Worm (Caenorhabditis elegans) whole organism, mixed stage, embryonic: ENCODE measurements around the gene srh-73.

ENCODE experiments used
- drap-1 ChIP-seq: fragments of 200-800 bp; sonication (Bioruptor generic); optimal IDR thresholded peaks from 3 replicates; lab custom pipeline; 2018; ENCODE audit warnings: mild to moderate bottlenecking, missing genetic modification characterization, missing compliant biosample characterization
- mls-2 ChIP-seq: sonication (generic microtip); optimal IDR thresholded peaks from 2 replicates; lab custom pipeline; 2016; ENCODE audit warnings: mild to moderate bottlenecking, missing genetic modification characterization, moderate library complexity, missing compliant biosample characterization
- nhr-237 ChIP-seq: fragments of 150-350 bp; optimal IDR thresholded peaks from 2 replicates; lab custom pipeline; 2014; ENCODE audit warnings: missing biosample characterization, missing genetic modification characterization
- snpc-4 ChIP-seq: fragments of 150-350 bp; optimal IDR thresholded peaks from 2 replicates; lab custom pipeline; 2014; ENCODE audit warnings: missing biosample characterization, missing genetic modification characterization
- unc-62 ChIP-seq: fragments of 150-350 bp; optimal IDR thresholded peaks from 2 replicates; lab custom pipeline; 2014; ENCODE audit warnings: missing biosample characterization, missing genetic modification reagents, missing genetic modification characterization
- ztf-11 ChIP-seq: fragments of 150-350 bp; optimal IDR thresholded peaks from 2 replicates; lab custom pipeline; 2014; ENCODE audit warnings: missing biosample characterization, missing genetic modification characterization

DNA sequence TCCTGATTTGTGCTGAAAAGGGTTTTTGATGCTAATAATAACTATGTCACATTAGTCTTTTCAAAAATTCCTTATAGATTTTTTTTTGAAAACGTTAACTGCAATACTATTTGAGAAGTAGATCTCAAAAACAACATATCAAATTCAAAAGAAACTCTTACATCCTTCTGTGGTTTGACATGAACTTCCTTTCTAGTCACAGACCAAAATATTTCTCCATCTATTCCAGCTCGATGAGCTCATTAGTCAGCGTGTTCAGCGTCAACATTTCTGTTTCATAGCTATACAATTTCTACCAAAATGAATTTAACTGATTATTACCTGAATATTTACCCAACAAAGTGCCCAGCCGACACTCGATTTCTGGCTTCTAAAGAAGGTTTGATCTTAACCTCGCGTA is 3.3 kb upstream of the srh-73 start, which contains the start of gene srh-67:
- TF ChIP-seq nhr-237 (tag; lab: Kevin White, UChicago) (no peak), snpc-4 (tag; lab: Kevin White, UChicago) (no peak), ztf-11 (no peak), drap-1 (GFP tag; lab: Kevin White, UChicago) (no peak), mls-2 (no peak), unc-62 (GFP tag; lab: Kevin White, UChicago) (no peak)
